Worm (Caenorhabditis elegans) whole organism, L3 larva: Measurements from ENCODE around the gene T07E3.2.
A peak's percentile ranks its signal among the peaks of the same experiment; 100 is the strongest.

Experiments
- R02D3.7 ChIP-seq: fragments of 150-350 bp; optimal IDR thresholded peaks from 2 replicates; lab custom pipeline; 2014; ENCODE audit warnings: missing biosample characterization, missing genetic modification characterization
- ZK546.5 ChIP-seq: sonication (generic microtip); optimal IDR thresholded peaks from 2 replicates; lab custom pipeline; 2017; ENCODE audit warnings: missing biosample characterization, missing genetic modification characterization
- aly-2 ChIP-seq: fragments of 150-350 bp; optimal IDR thresholded peaks from 2 replicates; lab custom pipeline; 2014; ENCODE audit warnings: missing biosample characterization, missing genetic modification characterization
- ama-1 ChIP-seq: fragments of 150-350 bp; optimal IDR thresholded peaks from 2 replicates; lab custom pipeline; 2018
- ceh-16 ChIP-seq: sonication (generic microtip); optimal IDR thresholded peaks from 2 replicates; lab custom pipeline; 2017; ENCODE audit warnings: missing biosample characterization, missing genetic modification characterization
- ceh-28 ChIP-seq: fragments of 150-350 bp; optimal IDR thresholded peaks from 2 replicates; lab custom pipeline; 2014; ENCODE audit warnings: missing biosample characterization, missing genetic modification reagents, missing genetic modification characterization
- ceh-82 ChIP-seq: fragments of 150-350 bp; optimal IDR thresholded peaks from 2 replicates; lab custom pipeline; 2014; ENCODE audit warnings: missing biosample characterization, missing genetic modification characterization
- ceh-9 ChIP-seq: sonication (generic microtip); optimal IDR thresholded peaks from 2 replicates; lab custom pipeline; 2018; ENCODE audit warnings: missing biosample characterization, missing genetic modification characterization
- daf-12 ChIP-seq: fragments of 150-350 bp; optimal IDR thresholded peaks from 2 replicates; lab custom pipeline; 2014; ENCODE audit warnings: missing biosample characterization, missing genetic modification reagents, missing genetic modification characterization
- egl-27 ChIP-seq: sonication (generic microtip); optimal IDR thresholded peaks from 4 replicates; lab custom pipeline; 2017; ENCODE audit warnings: missing biosample characterization, missing genetic modification reagents, missing genetic modification characterization
- egl-5 ChIP-seq: fragments of 150-350 bp; optimal IDR thresholded peaks from 2 replicates; lab custom pipeline; 2017; ENCODE audit warnings: missing biosample characterization, missing genetic modification reagents, missing genetic modification characterization, inconsistent platforms
- elt-1 ChIP-seq: fragments of 150-350 bp; optimal IDR thresholded peaks from 2 replicates; lab custom pipeline; 2014; ENCODE audit warnings: missing biosample characterization, missing genetic modification characterization
- elt-2 ChIP-seq: sonication (generic microtip); optimal IDR thresholded peaks from 2 replicates; lab custom pipeline; 2016; ENCODE audit warnings: missing genetic modification reagents, mild to moderate bottlenecking, missing genetic modification characterization, missing compliant biosample characterization
- elt-3 ChIP-seq, 3 experiments: fragments of 150-350 bp in 1 of 3; sonication (generic microtip) in 2 of 3; optimal IDR thresholded peaks; 2 replicates in 2 of 3; 4 replicates in 1 of 3; lab custom pipeline; 2014 to 2017; ENCODE audit warnings: missing biosample characterization in 3 of 3, missing genetic modification characterization in 3 of 3
- eor-1 ChIP-seq, 2 experiments: fragments of 150-350 bp; optimal IDR thresholded peaks; 2 replicates each; lab custom pipeline; 2014 to 2018; ENCODE audit warnings: missing biosample characterization in 2 of 2, missing genetic modification characterization in 2 of 2
- fkh-10 ChIP-seq: sonication (generic microtip); optimal IDR thresholded peaks from 2 replicates; lab custom pipeline; 2017; ENCODE audit warnings: missing biosample characterization, missing genetic modification reagents, missing genetic modification characterization
- fkh-2 ChIP-seq: fragments of 150-350 bp; optimal IDR thresholded peaks from 2 replicates; lab custom pipeline; 2014; ENCODE audit warnings: missing biosample characterization, missing genetic modification reagents, missing genetic modification characterization
- fos-1 ChIP-seq: fragments of 150-350 bp; optimal IDR thresholded peaks from 2 replicates; lab custom pipeline; 2014; ENCODE audit warnings: missing biosample characterization, missing genetic modification characterization
- hmg-11 ChIP-seq: sonication (generic microtip); optimal IDR thresholded peaks from 2 replicates; lab custom pipeline; 2016; ENCODE audit warnings: missing genetic modification characterization, missing compliant biosample characterization
- jun-1 ChIP-seq: fragments of 150-350 bp; optimal IDR thresholded peaks from 2 replicates; lab custom pipeline; 2014; ENCODE audit warnings: missing biosample characterization, missing genetic modification reagents, missing genetic modification characterization
- lin-15B ChIP-seq: fragments of 150-350 bp; optimal IDR thresholded peaks from 2 replicates; lab custom pipeline; 2014; ENCODE audit warnings: missing biosample characterization, missing genetic modification characterization
- lin-39 ChIP-seq: fragments of 150-350 bp; optimal IDR thresholded peaks from 2 replicates; lab custom pipeline; 2018; ENCODE audit warnings: missing biosample characterization, missing genetic modification reagents, missing genetic modification characterization
- lsy-12 ChIP-seq: sonication (generic microtip); optimal IDR thresholded peaks from 2 replicates; lab custom pipeline; 2016; ENCODE audit warnings: mild to moderate bottlenecking, missing genetic modification characterization, missing compliant biosample characterization
- mdl-1 ChIP-seq: fragments of 150-350 bp; optimal IDR thresholded peaks from 2 replicates; lab custom pipeline; 2014; ENCODE audit warnings: missing biosample characterization, missing genetic modification characterization
- mml-1 ChIP-seq: fragments of 150-350 bp; sonication (generic microtip); optimal IDR thresholded peaks from 3 replicates; lab custom pipeline; 2014; ENCODE audit warnings: missing biosample characterization, missing genetic modification characterization
- nfya-1 ChIP-seq: sonication (generic microtip); optimal IDR thresholded peaks from 2 replicates; lab custom pipeline; 2017; ENCODE audit warnings: missing genetic modification characterization, mild to moderate bottlenecking, missing compliant biosample characterization, antibody characterized with exemption, moderate library complexity; ENCODE audit not compliant: insufficient read depth
- nhr-11 ChIP-seq: fragments of 150-350 bp; optimal IDR thresholded peaks from 2 replicates; lab custom pipeline; 2014; ENCODE audit warnings: missing biosample characterization, missing genetic modification characterization
- nhr-12 ChIP-seq: fragments of 150-350 bp; optimal IDR thresholded peaks from 2 replicates; lab custom pipeline; 2014; ENCODE audit warnings: missing biosample characterization, missing genetic modification characterization
- nhr-23 ChIP-seq: fragments of 150-350 bp; optimal IDR thresholded peaks from 2 replicates; lab custom pipeline; 2014; ENCODE audit warnings: missing biosample characterization, missing genetic modification reagents, missing genetic modification characterization
- nhr-237 ChIP-seq: fragments of 150-350 bp; optimal IDR thresholded peaks from 2 replicates; lab custom pipeline; 2014; ENCODE audit warnings: missing biosample characterization, missing genetic modification characterization
- nhr-25 ChIP-seq: sonication (generic microtip); optimal IDR thresholded peaks from 2 replicates; lab custom pipeline; 2017; ENCODE audit warnings: missing biosample characterization, missing genetic modification characterization
- nhr-28 ChIP-seq: fragments of 150-350 bp; optimal IDR thresholded peaks from 2 replicates; lab custom pipeline; 2014; ENCODE audit warnings: missing biosample characterization, missing genetic modification characterization
- nhr-43 ChIP-seq: sonication (generic microtip); optimal IDR thresholded peaks from 2 replicates; lab custom pipeline; 2016; ENCODE audit warnings: mild to moderate bottlenecking, missing genetic modification characterization, missing compliant biosample characterization; ENCODE audit not compliant: poor library complexity, severe bottlenecking
- nhr-67 ChIP-seq: fragments of 150-350 bp; optimal IDR thresholded peaks from 2 replicates; lab custom pipeline; 2014; ENCODE audit warnings: missing biosample characterization, missing genetic modification characterization
- nhr-76 ChIP-seq: fragments of 150-350 bp; sonication (generic microtip); optimal IDR thresholded peaks from 5 replicates; lab custom pipeline; 2014; ENCODE audit warnings: missing biosample characterization, missing genetic modification characterization
- nhr-77 ChIP-seq: fragments of 150-350 bp; optimal IDR thresholded peaks from 2 replicates; lab custom pipeline; 2014; ENCODE audit warnings: missing biosample characterization, missing genetic modification characterization
- pha-4 ChIP-seq: fragments of 150-350 bp; optimal IDR thresholded peaks from 2 replicates; lab custom pipeline; 2014; ENCODE audit warnings: missing biosample characterization, missing genetic modification reagents, missing genetic modification characterization
- pqm-1 ChIP-seq: fragments of 150-350 bp; optimal IDR thresholded peaks from 2 replicates; lab custom pipeline; 2017; ENCODE audit warnings: missing biosample characterization, missing genetic modification characterization, inconsistent platforms
- sea-2 ChIP-seq: fragments of 150-350 bp; sonication (generic microtip); optimal IDR thresholded peaks from 4 replicates; lab custom pipeline; 2014; ENCODE audit warnings: missing biosample characterization, missing genetic modification reagents, missing genetic modification characterization
- skn-1 ChIP-seq: fragments of 150-350 bp; optimal IDR thresholded peaks from 2 replicates; lab custom pipeline; 2014; ENCODE audit warnings: missing biosample characterization, missing genetic modification characterization
- snpc-4 ChIP-seq: fragments of 150-350 bp; optimal IDR thresholded peaks from 2 replicates; lab custom pipeline; 2014; ENCODE audit warnings: missing biosample characterization, missing genetic modification characterization
- tbx-2 ChIP-seq: sonication (generic microtip); optimal IDR thresholded peaks from 2 replicates; lab custom pipeline; 2016; ENCODE audit warnings: mild to moderate bottlenecking, missing genetic modification characterization, missing compliant biosample characterization
- unc-39 ChIP-seq: sonication (generic microtip); optimal IDR thresholded peaks from 4 replicates; lab custom pipeline; 2017; ENCODE audit warnings: missing biosample characterization, missing genetic modification characterization
- unc-62 ChIP-seq: fragments of 150-350 bp; sonication (generic microtip); optimal IDR thresholded peaks from 4 replicates; lab custom pipeline; 2014; ENCODE audit warnings: missing biosample characterization, missing genetic modification reagents, missing genetic modification characterization
- zag-1 ChIP-seq: fragments of 150-350 bp; optimal IDR thresholded peaks from 2 replicates; lab custom pipeline; 2014; ENCODE audit warnings: missing biosample characterization, missing genetic modification characterization
- ztf-11 ChIP-seq: fragments of 150-350 bp; optimal IDR thresholded peaks from 2 replicates; lab custom pipeline; 2014; ENCODE audit warnings: missing biosample characterization, missing genetic modification characterization
- ztf-4 ChIP-seq: fragments of 150-350 bp; optimal IDR thresholded peaks from 2 replicates; lab custom pipeline; 2014; ENCODE audit warnings: missing biosample characterization, missing genetic modification characterization

Gene T07E3.2

ce11 chrIII:6906409-6906808 lies at the start of gene T07E3.2:
Gene T07E3.2 (plus strand): TSS chrIII:6906709.
- TF ChIP-seq lsy-12 (tag; lab: Kevin White, UChicago) (no peak), jun-1 (no peak), ceh-9 (tag; lab: Kevin White, UChicago) (no peak), nhr-67 (tag; lab: Kevin White, UChicago) (no peak), unc-62 (GFP tag; lab: Kevin White, UChicago) (no peak), nhr-28 (no peak), nhr-23 (tag; lab: Kevin White, UChicago) (no peak), tbx-2 (tag; lab: Kevin White, UChicago) (no peak), sea-2 (GFP tag; lab: Kevin White, UChicago) (no peak), mml-1 (tag; lab: Kevin White, UChicago) (no peak), ZK546.5 (tag; lab: Kevin White, UChicago) (no peak), ama-1 (no peak), fkh-10 (no peak), elt-3 (tag; optimal IDR thresholded peaks at IDR 0.05; lab: Kevin White, UChicago) (no peak), skn-1 (tag; lab: Kevin White, UChicago) (no peak), nhr-237 (tag; lab: Kevin White, UChicago) (no peak), zag-1 (tag; lab: Kevin White, UChicago) (no peak), R02D3.7 (tag; lab: Kevin White, UChicago) (no peak)

ce11 chrIII:6856709-6857108 lies 49.8 kb upstream of the T07E3.2 start, which contains the start of gene zak-1:
Gene zak-1 (minus strand): TSS chrIII:6856809.
- TF ChIP-seq nhr-76 (tag; lab: Kevin White, UChicago) (no peak), egl-5 (tag; lab: Kevin White, UChicago) (no peak)

DNA sequence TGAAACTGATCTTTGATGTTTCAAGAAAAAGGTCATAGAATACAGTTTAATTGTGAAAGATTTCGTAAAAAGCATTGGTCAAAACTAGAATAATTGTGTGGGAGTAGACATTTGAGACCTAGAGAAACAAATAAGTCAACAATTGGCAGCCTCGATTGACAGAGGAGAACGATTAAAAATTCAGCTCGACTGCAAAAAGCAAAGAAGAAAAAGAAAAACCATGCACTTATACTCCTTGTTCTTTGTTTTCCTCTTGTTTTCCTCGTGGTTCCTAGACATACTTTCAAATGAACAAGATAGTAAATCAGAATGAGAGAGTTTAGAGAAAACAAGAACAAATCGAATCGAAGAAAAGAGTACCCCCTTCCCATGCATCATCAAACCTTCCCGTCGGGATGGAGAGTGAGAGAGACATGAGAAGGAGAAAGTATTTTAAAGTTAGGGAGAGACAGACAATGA lies 49.1 kb upstream of the T07E3.2 start:
- TF ChIP-seq tbx-2 (tag; lab: Kevin White, UChicago) (no peak), lin-39 (tag; lab: Kevin White, UChicago) (no peak), egl-27 (tag; lab: Kevin White, UChicago) (no peak), ama-1 (no peak), unc-62 (GFP tag; lab: Kevin White, UChicago) (no peak), zag-1 (tag; lab: Kevin White, UChicago) (no peak), nhr-28 (no peak), nhr-23 (tag; lab: Kevin White, UChicago) (peak; percentile 63), ceh-9 (tag; lab: Kevin White, UChicago) (no peak), aly-2 (no peak), elt-1 (tag; lab: Kevin White, UChicago) (no peak), skn-1 (tag; lab: Kevin White, UChicago) (peak; percentile 31), nhr-67 (tag; lab: Kevin White, UChicago) (no peak), sea-2 (GFP tag; lab: Kevin White, UChicago) (no peak), eor-1 (tag; optimal IDR thresholded peaks at IDR 0.05; lab: Kevin White, UChicago) (no peak), mml-1 (tag; lab: Kevin White, UChicago) (no peak), nhr-77 (tag; lab: Kevin White, UChicago) (no peak), nfya-1 (tag; lab: Kevin White, UChicago) (peak; percentile 33), nhr-43 (tag; lab: Kevin White, UChicago) (no peak), ztf-4 (no peak), ceh-16 (tag; lab: Kevin White, UChicago) (no peak), pqm-1 (peak; percentile 79), R02D3.7 (tag; lab: Kevin White, UChicago) (no peak), nhr-76 (tag; lab: Kevin White, UChicago) (no peak), nhr-12 (tag; lab: Kevin White, UChicago) (no peak), mdl-1 (tag; lab: Kevin White, UChicago) (peak; percentile 14), ZK546.5 (tag; lab: Kevin White, UChicago) (no peak), elt-2 (tag; lab: Kevin White, UChicago) (peak; percentile 77), fos-1 (no peak), elt-3 (tag; optimal IDR thresholded peaks at IDR 0.05; lab: Kevin White, UChicago) (no peak), pha-4 (peak; percentile 79), nhr-237 (tag; lab: Kevin White, UChicago) (no peak), lin-15B (peak; percentile 29), lsy-12 (tag; lab: Kevin White, UChicago) (no peak), fkh-10 (no peak), ceh-28 (tag; lab: Kevin White, UChicago) (peak; percentile 36), ceh-82 (tag; lab: Kevin White, UChicago) (no peak), hmg-11 (tag; lab: Kevin White, UChicago) (no peak), snpc-4 (tag; lab: Kevin White, UChicago) (no peak), nhr-25 (peak; percentile 3), ztf-11 (tag; lab: Kevin White, UChicago) (no peak), daf-12 (tag; lab: Kevin White, UChicago) (no peak), jun-1 (peak; percentile 81), nhr-11 (no peak), unc-39 (no peak), egl-5 (tag; lab: Kevin White, UChicago) (no peak), fkh-2 (tag; lab: Kevin White, UChicago) (no peak)
